Fruit fly (Drosophila melanogaster) whole organism, pupa: ENCODE measurements around the gene CG34417.
A peak's percentile ranks its signal among the peaks of the same experiment; 100 is the strongest.

Source experiments
- CG10348 ChIP-seq: fragments of 200-800 bp; sonication (Bioruptor generic); IDR thresholded peaks from 2 replicates; pipeline ENCODE4 v1.3.6; 2022; ENCODE audit warnings: missing biosample characterization, missing genetic modification characterization
- CG12605 ChIP-seq: fragments of 200-800 bp; sonication (Bioruptor generic); IDR thresholded peaks from 2 replicates; pipeline ENCODE4 v1.3.6; 2022; ENCODE audit warnings: missing biosample characterization, missing genetic modification characterization
- CG13204 ChIP-seq: fragments of 200-800 bp; sonication (Bioruptor generic); optimal IDR thresholded peaks from 2 replicates; lab custom pipeline; 2018; ENCODE audit warnings: missing biosample characterization, mild to moderate bottlenecking, missing genetic modification characterization, moderate library complexity
- CG14655 ChIP-seq: fragments of 200-800 bp; sonication (Bioruptor generic); optimal IDR thresholded peaks from 3 replicates; lab custom pipeline; 2017; ENCODE audit warnings: mild to moderate bottlenecking, missing biosample characterization, missing genetic modification reagents, missing genetic modification characterization
- CG15710 ChIP-seq: fragments of 200-800 bp; sonication (Bioruptor generic); optimal IDR thresholded peaks from 2 replicates; lab custom pipeline; 2018; ENCODE audit warnings: missing biosample characterization, mild to moderate bottlenecking, missing genetic modification characterization, moderate library complexity
- CG17806 ChIP-seq: fragments of 200-800 bp; sonication (Bioruptor generic); optimal IDR thresholded peaks from 2 replicates; lab custom pipeline; 2018; ENCODE audit warnings: missing biosample characterization, mild to moderate bottlenecking, missing genetic modification characterization, moderate library complexity
- CG32121 ChIP-seq: fragments of 200-800 bp; sonication (Bioruptor generic); IDR thresholded peaks from 2 replicates; pipeline ENCODE4 v1.3.6; 2022; ENCODE audit warnings: missing biosample characterization, missing genetic modification characterization
- CG34367 ChIP-seq: fragments of 200-800 bp; sonication (Bioruptor generic); optimal IDR thresholded peaks from 2 replicates; lab custom pipeline; 2018; ENCODE audit warnings: missing biosample characterization, mild to moderate bottlenecking, missing genetic modification characterization
- CG4496 ChIP-seq: fragments of 200-800 bp; sonication (Bioruptor generic); IDR thresholded peaks from 3 replicates; pipeline ENCODE4 v1.3.6; 2022; ENCODE audit warnings: missing biosample characterization, missing genetic modification characterization
- CG8159 ChIP-seq: fragments of 200-800 bp; sonication (Bioruptor generic); optimal IDR thresholded peaks from 3 replicates; lab custom pipeline; 2018; ENCODE audit warnings: missing biosample characterization, mild to moderate bottlenecking, missing genetic modification characterization, moderate library complexity
- CG8301 ChIP-seq: fragments of 200-800 bp; sonication (Bioruptor generic); optimal IDR thresholded peaks from 2 replicates; lab custom pipeline; 2018; ENCODE audit warnings: missing biosample characterization, mild to moderate bottlenecking, missing genetic modification characterization
- CG9948 ChIP-seq: fragments of 200-800 bp; sonication (Bioruptor generic); optimal IDR thresholded peaks from 2 replicates; lab custom pipeline; 2018; ENCODE audit warnings: missing biosample characterization, mild to moderate bottlenecking, missing genetic modification characterization, moderate library complexity
- D1 ChIP-seq: fragments of 200-800 bp; sonication (Bioruptor generic); optimal IDR thresholded peaks from 2 replicates; lab custom pipeline; 2018; ENCODE audit warnings: missing biosample characterization, mild to moderate bottlenecking, missing genetic modification characterization, moderate library complexity
- EcR ChIP-seq: fragments of 200-800 bp; sonication (Bioruptor generic); optimal IDR thresholded peaks from 3 replicates; lab custom pipeline; 2019; ENCODE audit warnings: missing biosample characterization, missing genetic modification characterization, mild to moderate bottlenecking, moderate library complexity, missing genetic modification reagents
- Ets98B ChIP-seq: fragments of 200-800 bp; sonication (Bioruptor generic); IDR thresholded peaks from 2 replicates; pipeline ENCODE4 v1.3.6; 2022; ENCODE audit warnings: missing biosample characterization, missing genetic modification characterization
- Pif1A ChIP-seq: fragments of 200-800 bp; sonication (Bioruptor generic); optimal IDR thresholded peaks from 3 replicates; lab custom pipeline; 2016; ENCODE audit warnings: missing biosample characterization, missing genetic modification characterization
- Pif1B ChIP-seq: fragments of 200-800 bp; sonication (Bioruptor generic); optimal IDR thresholded peaks from 3 replicates; lab custom pipeline; 2016; ENCODE audit warnings: missing biosample characterization, missing genetic modification characterization
- Snoo ChIP-seq: fragments of 200-800 bp; sonication (Bioruptor generic); optimal IDR thresholded peaks from 3 replicates; lab custom pipeline; 2017; ENCODE audit warnings: missing biosample characterization, mild to moderate bottlenecking, missing genetic modification characterization, inconsistent platforms
- fd96Ca ChIP-seq: fragments of 200-800 bp; sonication (Bioruptor generic); IDR thresholded peaks from 3 replicates; pipeline ENCODE4 v1.3.6; 2022; ENCODE audit warnings: missing biosample characterization, missing genetic modification characterization
- gl ChIP-seq: fragments of 200-800 bp; sonication (Bioruptor generic); optimal IDR thresholded peaks from 2 replicates; lab custom pipeline; 2018; ENCODE audit warnings: missing biosample characterization, mild to moderate bottlenecking, missing genetic modification characterization
- rn ChIP-seq: fragments of 200-800 bp; sonication (Bioruptor generic); IDR thresholded peaks from 2 replicates; pipeline ENCODE4 v1.3.6; 2022; ENCODE audit warnings: missing biosample characterization, missing genetic modification characterization

CG34417 gene

dm6 chrX:6540215-6540821 is at the start of gene CG34417:
CG34417 (plus strand) TSS chrX:6540771.
- TF ChIP-seq CG32121 (GFP tag; lab: Robert Waterston, UW) (peak; percentile 32; the same call in 1 of the 2 replicates), CG10348 (GFP tag; lab: Robert Waterston, UW) (no peak), CG13204 (GFP tag; lab: Kevin White, UChicago) (peak; percentile 58), D1 (peak; percentile 29), CG4496 (GFP tag; lab: Robert Waterston, UW) (0 out of 3 replicates have a peak, but pooled peaks have one; percentile 20), CG8159 (tag; lab: Kevin White, UChicago) (peak; percentile 83), Pif1B (peak; percentile 77), CG17806 (tag; lab: Kevin White, UChicago) (peak; percentile 60), EcR (GFP tag; lab: Kevin White, UChicago) (peak; percentile 26), rn (GFP tag; lab: Robert Waterston, UW) (no peak), CG15710 (tag; lab: Kevin White, UChicago) (peak; percentile 75), gl (tag; lab: Kevin White, UChicago) (peak; percentile 42), CG34367 (tag; lab: Kevin White, UChicago) (peak; percentile 64), CG14655 (GFP tag; lab: Kevin White, UChicago) (peak; percentile 87), CG12605 (GFP tag; lab: Robert Waterston, UW) (peak; percentile 49), fd96Ca (GFP tag; lab: Robert Waterston, UW) (peak; percentile 67; the same call in 1 of the 3 replicates), Snoo (peak; percentile 62), Pif1A (GFP tag; lab: Kevin White, UChicago) (peak; percentile 82), Ets98B (GFP tag; lab: Robert Waterston, UW) (peak; percentile 33), CG9948 (tag; lab: Kevin White, UChicago) (peak; percentile 72), CG8301 (tag; lab: Kevin White, UChicago) (peak; percentile 72)
- TF ChIP-seq, all 21 proteins: peak for 19

dm6 chrX:6513193-6513592 is 27.4 kb upstream of the CG34417 start:
- no peak for TF ChIP-seq CG8159 (tag; lab: Kevin White, UChicago)
- TF ChIP-seq CG17806 (tag; lab: Kevin White, UChicago): no peak
- no peak for TF ChIP-seq CG34367 (tag; lab: Kevin White, UChicago)
- no peak for TF ChIP-seq EcR (GFP tag; lab: Kevin White, UChicago)
- TF ChIP-seq gl (tag; lab: Kevin White, UChicago): no peak

- no peak for TF ChIP-seq CG8301 (tag; lab: Kevin White, UChicago)
- no peak for TF ChIP-seq Snoo
- TF ChIP-seq CG4496 (GFP tag; lab: Robert Waterston, UW): peak; percentile 16; the same call in 1 of the 3 replicates
- TF ChIP-seq fd96Ca (GFP tag; lab: Robert Waterston, UW): no peak
- no peak for TF ChIP-seq CG13204 (GFP tag; lab: Kevin White, UChicago)
- TF ChIP-seq Pif1B: no peak
- no peak for TF ChIP-seq CG34367 (tag; lab: Kevin White, UChicago)
Measured at dm6 chrX:6524217-6524616, 16.4 kb upstream of the CG34417 start, which contains the start of the genes CG42340 and CG3918. CG42340 (minus strand) TSS chrX:6524323. CG3918 (plus strand) TSS chrX:6524464.

- TF ChIP-seq CG8301 (tag; lab: Kevin White, UChicago) (no peak), CG10348 (GFP tag; lab: Robert Waterston, UW) (no peak), EcR (GFP tag; lab: Kevin White, UChicago) (no peak), Snoo (no peak), CG8159 (tag; lab: Kevin White, UChicago) (no peak), Ets98B (GFP tag; lab: Robert Waterston, UW) (no peak), CG14655 (GFP tag; lab: Kevin White, UChicago) (no peak), CG17806 (tag; lab: Kevin White, UChicago) (no peak), fd96Ca (GFP tag; lab: Robert Waterston, UW) (no peak), CG13204 (GFP tag; lab: Kevin White, UChicago) (no peak), Pif1A (GFP tag; lab: Kevin White, UChicago) (no peak), rn (GFP tag; lab: Robert Waterston, UW) (no peak), CG4496 (GFP tag; lab: Robert Waterston, UW) (no peak)
Measured at dm6 chrX:6527680-6528079, 12.9 kb upstream of the CG34417 start, which contains the start of gene CG3342. CG3342 (minus strand) TSS chrX:6527888.

- peak; percentile 51 for TF ChIP-seq CG17806 (tag; lab: Kevin White, UChicago)
- peak; percentile 54 for TF ChIP-seq CG15710 (tag; lab: Kevin White, UChicago)
- peak; percentile 2 for TF ChIP-seq Snoo
- TF ChIP-seq Pif1A (GFP tag; lab: Kevin White, UChicago): no peak
- TF ChIP-seq fd96Ca (GFP tag; lab: Robert Waterston, UW): peak; percentile 37; the same call in 2 of the 3 replicates
- TF ChIP-seq CG34367 (tag; lab: Kevin White, UChicago): peak; percentile 53
- peak; percentile 30; the same call in 1 of the 2 replicates for TF ChIP-seq Ets98B (GFP tag; lab: Robert Waterston, UW)
- no peak for TF ChIP-seq CG13204 (GFP tag; lab: Kevin White, UChicago)
- peak; percentile 46 for TF ChIP-seq Pif1B
- TF ChIP-seq CG10348 (GFP tag; lab: Robert Waterston, UW): no peak
- TF ChIP-seq CG32121 (GFP tag; lab: Robert Waterston, UW): peak; percentile 41; the same call in 1 of the 2 replicates
- TF ChIP-seq D1: no peak
- TF ChIP-seq CG4496 (GFP tag; lab: Robert Waterston, UW): peak; percentile 64; the same call in 2 of the 3 replicates
- peak; percentile 42 for TF ChIP-seq CG9948 (tag; lab: Kevin White, UChicago)
- peak; percentile 11 for TF ChIP-seq EcR (GFP tag; lab: Kevin White, UChicago)
- TF ChIP-seq CG12605 (GFP tag; lab: Robert Waterston, UW): 0 out of 2 replicates have a peak, but pooled peaks have one; percentile 10
- TF ChIP-seq rn (GFP tag; lab: Robert Waterston, UW): no peak
- TF ChIP-seq CG14655 (GFP tag; lab: Kevin White, UChicago): no peak
- peak; percentile 38 for TF ChIP-seq CG8301 (tag; lab: Kevin White, UChicago)
- no peak for TF ChIP-seq gl (tag; lab: Kevin White, UChicago)
- TF ChIP-seq CG8159 (tag; lab: Kevin White, UChicago): peak; percentile 65
Measured at dm6 chrX:6528508-6528998, 12.0 kb upstream of the CG34417 start, which contains the start of gene Agxt. Agxt (plus strand) TSS chrX:6528948.
